Worm (Caenorhabditis elegans): ENCODE results near the gene crp-1.

DNA sequence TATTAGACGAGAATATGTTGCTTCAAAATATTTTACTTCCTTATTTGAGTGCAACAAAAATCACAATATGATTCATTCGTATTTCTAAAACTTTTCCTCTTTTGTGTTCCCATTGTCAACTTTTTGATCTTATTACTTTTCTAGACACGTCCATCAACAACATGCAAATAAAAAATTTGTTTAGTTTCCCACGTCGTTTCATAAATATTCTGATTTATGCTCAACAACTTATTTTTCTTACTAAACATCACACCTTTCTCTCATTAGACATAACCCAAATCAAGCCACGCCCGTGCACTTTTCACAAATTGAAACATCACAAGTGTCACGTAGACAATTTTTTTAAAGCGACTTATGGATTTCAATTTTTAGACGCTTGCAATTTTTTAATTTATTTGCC lies 8.5 kb upstream of the crp-1 start:
- TF ChIP-seq hlh-15 (tag; optimal IDR thresholded peaks at IDR 0.05) = no peak
- TF ChIP-seq C38D4.7 (GFP tag; optimal IDR thresholded peaks at IDR 0.05) = no peak
- TF ChIP-seq fax-1 (tag; optimal IDR thresholded peaks at IDR 0.05) = no peak
- TF ChIP-seq K09A11.1 (tag; optimal IDR thresholded peaks at IDR 0.05; ENCODE audit: insufficient read depth) = no peak

Measured in whole organism, late embryonic.